Comparison of ENCODE assay signal across 2 worm cellular contexts in genomic region chrX:5031742-5032141, ce11.
TF ChIP-seq lines count a peak whose summit lies in the region.

No protein-coding gene starts in this region.

TF ChIP-seq in whole organism, L1 larva, 84 proteins besides CTCF, POLR2A, EP300 and RAD21 (continued from another document):
- TF ChIP-seq nhr-12 (tag; optimal IDR thresholded peaks at IDR 0.05; lab: Kevin White, UChicago) = no peak
- peak in 1 of 2 experiments; percentile 22 for TF ChIP-seq lsy-2 (tag; optimal IDR thresholded peaks at IDR 0.05; lab: Kevin White, UChicago)
- TF ChIP-seq C04F5.9 (tag; optimal IDR thresholded peaks at IDR 0.05; lab: Kevin White, UChicago) = no peak
- no peak for TF ChIP-seq pax-3 (tag; optimal IDR thresholded peaks at IDR 0.05; lab: Kevin White, UChicago)
- peak; percentile 5 for TF ChIP-seq dsc-1 (tag; optimal IDR thresholded peaks at IDR 0.05; lab: Kevin White, UChicago)
- TF ChIP-seq fkh-10 (GFP tag; optimal IDR thresholded peaks at IDR 0.05; lab: Kevin White, UChicago) = peak; percentile 79
- peak; percentile 55 for TF ChIP-seq egl-13 (tag; optimal IDR thresholded peaks at IDR 0.05; lab: Kevin White, UChicago)
- no peak for TF ChIP-seq blmp-1 (tag; optimal IDR thresholded peaks at IDR 0.05; lab: Kevin White, UChicago)
- TF ChIP-seq snpc-4 (tag; optimal IDR thresholded peaks at IDR 0.05; lab: Kevin White, UChicago) = no peak
- TF ChIP-seq nhr-47 (tag; optimal IDR thresholded peaks at IDR 0.05; lab: Kevin White, UChicago) = peak; percentile 15

TF ChIP-seq in whole organism, L4 larva, 104 proteins besides CTCF, POLR2A, EP300 and RAD21 (continued from another document):
- TF ChIP-seq mep-1 (tag; optimal IDR thresholded peaks at IDR 0.05; lab: Kevin White, UChicago) = no peak
- peak; percentile 79 for TF ChIP-seq fkh-10 (GFP tag; optimal IDR thresholded peaks at IDR 0.05; lab: Kevin White, UChicago)
- no peak for TF ChIP-seq php-3 (GFP tag; IDR thresholded peaks at IDR 0.05; lab: Robert Waterston, UW)
- no peak for TF ChIP-seq set-16 (GFP tag; IDR thresholded peaks at IDR 0.05; lab: Robert Waterston, UW)
- TF ChIP-seq duxl-1 (tag; optimal IDR thresholded peaks at IDR 0.05; lab: Kevin White, UChicago; ENCODE audit: poor library complexity) = no peak
- no peak for TF ChIP-seq mdl-1 (tag; optimal IDR thresholded peaks at IDR 0.05; lab: Kevin White, UChicago)
